Fruit fly (Drosophila melanogaster): ENCODE measurements around the gene CanA-14F.
A peak's percentile ranks its signal among the peaks of the same experiment; 100 is the strongest.

CanA-14F gene

DNA sequence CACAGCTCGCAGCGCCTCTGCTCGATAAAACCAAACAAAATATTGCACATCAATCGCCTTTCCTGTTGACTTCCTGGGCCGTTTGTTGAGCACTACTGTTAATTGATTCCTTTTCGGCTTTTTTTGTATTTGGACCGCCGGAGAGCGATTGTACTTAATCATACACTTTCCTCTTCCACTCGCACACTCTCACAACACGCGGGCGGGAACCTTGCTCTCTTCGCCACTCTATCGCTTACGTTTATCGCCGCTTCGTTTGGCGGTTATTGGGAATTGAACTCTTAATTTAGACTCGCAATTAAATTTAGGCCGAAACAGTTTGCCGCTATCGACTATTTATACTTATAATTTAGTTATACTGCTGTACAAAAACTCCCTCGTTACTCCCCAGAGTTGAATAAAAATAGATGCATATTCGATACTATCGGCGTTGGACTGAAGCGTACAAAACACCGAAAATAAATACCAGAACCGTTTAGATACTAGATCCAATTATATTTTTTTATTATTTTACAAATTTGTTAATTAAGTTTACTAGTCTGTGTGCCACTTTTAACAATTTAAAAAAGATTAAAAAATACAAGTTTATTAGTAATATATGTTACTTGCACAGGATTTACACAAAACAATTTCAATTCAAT, 33.3 kb downstream of the CanA-14F start, which contains the start of gene Arp2:
Gene Arp2 (minus strand): TSS at position 427 of the 641 bp plus-strand sequence.
- TF ChIP-seq kay (GFP tag; ENCODE audit: borderline replicate concordance): no peak
- no peak for TF ChIP-seq tj (GFP tag; optimal IDR thresholded peaks at IDR 0.05)
- TF ChIP-seq cic (GFP tag; optimal IDR thresholded peaks at IDR 0.05): no peak
- no peak for TF ChIP-seq toe (GFP tag; optimal IDR thresholded peaks at IDR 0.05)
- TF ChIP-seq CG14711 (tag; optimal IDR thresholded peaks at IDR 0.05): no peak
- TF ChIP-seq Crg-1 (GFP tag; optimal IDR thresholded peaks at IDR 0.05): no peak
- TF ChIP-seq cnc (optimal IDR thresholded peaks at IDR 0.05): no peak
- no peak for TF ChIP-seq Hr96 (GFP tag; optimal IDR thresholded peaks at IDR 0.05)
- TF ChIP-seq CG12768 (GFP tag; optimal IDR thresholded peaks at IDR 0.05): no peak
- TF ChIP-seq CG33017 (tag; optimal IDR thresholded peaks at IDR 0.05): no peak

- no peak for TF ChIP-seq bab1 (GFP tag; optimal IDR thresholded peaks at IDR 0.05)
- no peak for TF ChIP-seq cnc (optimal IDR thresholded peaks at IDR 0.05)
- peak; percentile 46 for TF ChIP-seq tj (GFP tag; optimal IDR thresholded peaks at IDR 0.05)
- peak; percentile 44 for TF ChIP-seq cic (GFP tag; optimal IDR thresholded peaks at IDR 0.05)
- peak; percentile 45 for TF ChIP-seq ovo (GFP tag; optimal IDR thresholded peaks at IDR 0.05)
- no peak for TF ChIP-seq Clk (GFP tag; optimal IDR thresholded peaks at IDR 0.05)
- TF ChIP-seq Mnt (GFP tag; optimal IDR thresholded peaks at IDR 0.05): no peak
Measured at dm6 chrX:16552968-16553417, 34.0 kb downstream of the CanA-14F start.

DNA sequence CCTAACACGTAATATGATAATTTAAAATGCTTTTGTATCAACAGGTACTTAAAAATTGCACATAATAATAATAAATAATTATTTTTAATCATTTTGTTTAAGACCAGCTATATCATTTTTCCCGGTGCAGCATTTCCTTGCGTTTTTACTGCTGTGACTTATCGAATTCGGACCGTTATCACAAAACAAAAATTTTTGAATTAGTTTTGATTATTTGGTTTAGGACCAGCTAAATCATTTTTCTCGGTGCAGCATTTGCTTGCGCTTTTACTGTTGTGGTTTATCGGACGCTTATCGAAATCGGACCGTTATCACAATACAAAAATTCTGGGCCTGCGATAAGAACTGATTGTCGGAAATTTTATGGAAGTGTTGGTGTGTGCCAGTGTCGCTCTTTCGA, 34.4 kb downstream of the CanA-14F start:
- TF ChIP-seq cnc (optimal IDR thresholded peaks at IDR 0.05): no peak
- TF ChIP-seq CG33017 (tag; optimal IDR thresholded peaks at IDR 0.05): peak; percentile 69
- TF ChIP-seq CG1620 (GFP tag; optimal IDR thresholded peaks at IDR 0.05): no peak
- TF ChIP-seq CG14711 (tag; optimal IDR thresholded peaks at IDR 0.05): peak; percentile 68
- TF ChIP-seq CG7045 (GFP tag; optimal IDR thresholded peaks at IDR 0.05): peak; percentile 53
- peak; percentile 96 for TF ChIP-seq kay (GFP tag; ENCODE audit: borderline replicate concordance)
- TF ChIP-seq CG12768 (GFP tag; optimal IDR thresholded peaks at IDR 0.05): peak; percentile 61
- peak; percentile 53 for TF ChIP-seq Mnt (GFP tag; optimal IDR thresholded peaks at IDR 0.05)
- peak; percentile 17 for TF ChIP-seq toe (GFP tag; optimal IDR thresholded peaks at IDR 0.05)
- peak; percentile 74 for TF ChIP-seq CG7101 (tag; optimal IDR thresholded peaks at IDR 0.05)
- TF ChIP-seq ovo (GFP tag; optimal IDR thresholded peaks at IDR 0.05): peak; percentile 81
- TF ChIP-seq pad (GFP tag; optimal IDR thresholded peaks at IDR 0.05): peak; percentile 29
- TF ChIP-seq CG5204 (GFP tag; optimal IDR thresholded peaks at IDR 0.05): no peak
- no peak for TF ChIP-seq Hr96 (GFP tag; optimal IDR thresholded peaks at IDR 0.05)
- TF ChIP-seq CG11617 (GFP tag; optimal IDR thresholded peaks at IDR 0.05): peak; percentile 79
- TF ChIP-seq Clk (GFP tag; optimal IDR thresholded peaks at IDR 0.05): peak; percentile 15
- TF ChIP-seq tj (GFP tag; optimal IDR thresholded peaks at IDR 0.05): peak; percentile 43
- TF ChIP-seq Crg-1 (GFP tag; optimal IDR thresholded peaks at IDR 0.05): no peak
- TF ChIP-seq cic (GFP tag; optimal IDR thresholded peaks at IDR 0.05): no peak
- TF ChIP-seq bab1 (GFP tag; optimal IDR thresholded peaks at IDR 0.05): peak; percentile 79

DNA sequence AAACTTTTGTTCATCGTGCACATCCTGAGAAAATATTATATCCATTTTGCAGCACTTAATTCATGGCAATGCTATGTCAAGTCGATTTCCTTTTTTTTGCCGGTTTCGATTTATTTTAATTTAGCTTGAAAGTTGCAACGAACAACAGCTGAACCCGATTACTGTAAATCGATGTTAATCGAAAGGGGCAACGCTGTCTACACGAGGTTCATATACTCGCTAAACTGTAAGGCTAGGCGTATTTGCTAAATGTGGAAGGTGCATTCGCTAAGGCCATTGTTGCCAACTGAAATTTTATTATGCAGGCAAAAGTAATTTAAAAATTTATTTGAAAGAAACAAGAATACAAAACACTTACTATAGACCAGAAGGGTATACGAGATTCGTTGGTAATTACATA, 39.6 kb downstream of the CanA-14F start, which contains the start of gene CG9902:
Gene CG9902 (minus strand): TSS at position 131 of the 400 bp plus-strand sequence.
- TF ChIP-seq Clk (GFP tag; optimal IDR thresholded peaks at IDR 0.05) (no peak), tj (GFP tag; optimal IDR thresholded peaks at IDR 0.05) (peak; percentile 9), CG14711 (tag; optimal IDR thresholded peaks at IDR 0.05) (peak; percentile 10), ovo (GFP tag; optimal IDR thresholded peaks at IDR 0.05) (no peak), CG7101 (tag; optimal IDR thresholded peaks at IDR 0.05) (peak; percentile 30), pad (GFP tag; optimal IDR thresholded peaks at IDR 0.05) (peak; percentile 89), bab1 (GFP tag; optimal IDR thresholded peaks at IDR 0.05) (peak; percentile 62), cnc (optimal IDR thresholded peaks at IDR 0.05) (no peak), cic (GFP tag; optimal IDR thresholded peaks at IDR 0.05) (no peak)

DNA sequence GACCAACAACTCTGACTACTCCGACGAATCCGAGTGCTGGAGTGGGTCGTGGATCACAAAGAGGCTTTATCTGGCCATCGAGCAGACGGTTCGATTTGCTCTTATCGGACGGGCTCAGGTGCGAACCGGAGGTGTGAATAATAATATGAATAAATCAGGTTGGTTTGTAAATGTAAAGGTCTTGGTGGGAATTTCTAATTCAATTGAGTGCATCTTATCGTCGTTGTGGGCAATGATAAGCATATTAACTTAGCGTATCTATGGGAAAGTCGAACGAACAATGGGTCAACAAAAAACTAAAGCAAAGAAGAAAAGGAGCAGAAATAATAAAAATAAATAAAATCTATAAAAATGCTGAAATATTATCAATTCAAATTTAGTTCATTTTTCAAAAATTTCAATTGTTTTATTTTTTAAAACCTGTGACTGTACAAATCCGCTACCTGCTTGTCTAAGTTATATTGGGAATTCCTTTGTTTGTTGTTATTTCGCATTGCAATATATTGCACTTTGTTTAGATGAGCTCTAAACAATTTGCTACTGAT, 46.1 kb downstream of the CanA-14F start, which contains the start of gene CG9903:
Gene CG9903 (minus strand): TSS at position 51 of the 545 bp plus-strand sequence.
- no peak for TF ChIP-seq ovo (GFP tag; optimal IDR thresholded peaks at IDR 0.05)
- no peak for TF ChIP-seq Crg-1 (GFP tag; optimal IDR thresholded peaks at IDR 0.05)
- peak; percentile 53 for TF ChIP-seq kay (GFP tag; ENCODE audit: borderline replicate concordance)
- TF ChIP-seq CG12768 (GFP tag; optimal IDR thresholded peaks at IDR 0.05): no peak
- no peak for TF ChIP-seq Hr96 (GFP tag; optimal IDR thresholded peaks at IDR 0.05)
- TF ChIP-seq CG7045 (GFP tag; optimal IDR thresholded peaks at IDR 0.05): no peak
- TF ChIP-seq CG11617 (GFP tag; optimal IDR thresholded peaks at IDR 0.05): no peak
- TF ChIP-seq pad (GFP tag; optimal IDR thresholded peaks at IDR 0.05): peak; percentile 10
- no peak for TF ChIP-seq toe (GFP tag; optimal IDR thresholded peaks at IDR 0.05)
- no peak for TF ChIP-seq bab1 (GFP tag; optimal IDR thresholded peaks at IDR 0.05)
- TF ChIP-seq CG7101 (tag; optimal IDR thresholded peaks at IDR 0.05): peak; percentile 44
- no peak for TF ChIP-seq CG14711 (tag; optimal IDR thresholded peaks at IDR 0.05)

- no peak for TF ChIP-seq Clk (GFP tag; optimal IDR thresholded peaks at IDR 0.05)
- no peak for TF ChIP-seq kay (GFP tag; ENCODE audit: borderline replicate concordance)
- TF ChIP-seq pad (GFP tag; optimal IDR thresholded peaks at IDR 0.05): no peak
- no peak for TF ChIP-seq Mnt (GFP tag; optimal IDR thresholded peaks at IDR 0.05)
- TF ChIP-seq ovo (GFP tag; optimal IDR thresholded peaks at IDR 0.05): no peak
- no peak for TF ChIP-seq toe (GFP tag; optimal IDR thresholded peaks at IDR 0.05)
- TF ChIP-seq Crg-1 (GFP tag; optimal IDR thresholded peaks at IDR 0.05): no peak
- TF ChIP-seq CG7045 (GFP tag; optimal IDR thresholded peaks at IDR 0.05): no peak
- no peak for TF ChIP-seq CG11617 (GFP tag; optimal IDR thresholded peaks at IDR 0.05)
- no peak for TF ChIP-seq CG12768 (GFP tag; optimal IDR thresholded peaks at IDR 0.05)
- TF ChIP-seq CG14711 (tag; optimal IDR thresholded peaks at IDR 0.05): no peak
- no peak for TF ChIP-seq cnc (optimal IDR thresholded peaks at IDR 0.05)
- no peak for TF ChIP-seq CG33017 (tag; optimal IDR thresholded peaks at IDR 0.05)
Measured at dm6 chrX:16533046-16533496, 53.9 kb downstream of the CanA-14F start, which contains the start of gene para. Gene para, minus strand, starts transcription at chrX:16533096.
